Fruit fly (Drosophila melanogaster): ENCODE results near the gene beg.

DNA sequence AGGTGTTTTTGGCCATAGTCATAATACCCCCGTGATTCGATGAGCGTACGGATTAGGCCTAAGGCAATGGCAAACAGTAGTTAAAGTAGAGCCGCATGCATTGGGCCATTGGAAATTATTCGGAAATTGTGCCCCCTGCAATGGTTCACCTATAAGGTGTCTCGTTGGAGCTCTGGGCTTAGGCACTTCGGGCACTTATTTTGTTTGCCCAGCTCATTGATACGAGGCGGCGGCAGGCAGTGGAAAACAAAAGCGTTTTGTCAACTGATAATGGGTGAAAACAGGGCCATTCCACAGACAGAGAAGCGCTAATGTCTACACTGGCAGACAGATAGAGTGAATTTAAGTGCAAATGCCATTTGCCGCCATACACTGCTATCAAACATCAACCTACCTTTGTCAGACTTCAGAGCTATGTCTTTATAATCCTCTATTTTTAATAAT, 29.2 kb upstream of the beg start:
- TF ChIP-seq h (GFP tag; optimal IDR thresholded peaks at IDR 0.05) (peak; percentile 46), Hr83 (GFP tag; optimal IDR thresholded peaks at IDR 0.05; ENCODE audit: poor library complexity, severe bottlenecking) (peak; percentile 1), Hr78 (GFP tag; optimal IDR thresholded peaks at IDR 0.05) (no peak), lola (GFP tag; optimal IDR thresholded peaks at IDR 0.05) (no peak), Myc (optimal IDR thresholded peaks at IDR 0.05) (no peak), tai (GFP tag; optimal IDR thresholded peaks at IDR 0.05) (no peak), Mio (GFP tag; optimal IDR thresholded peaks at IDR 0.05) (no peak), usp (GFP tag; optimal IDR thresholded peaks at IDR 0.05) (no peak)
